Fruit fly (Drosophila melanogaster) whole organism, embryonic: ENCODE results near the gene H2.0.

Source experiments
- Abd-B ChIP-seq: fragments of 200-800 bp; sonication (Bioruptor generic); optimal IDR thresholded peaks from 2 replicates; lab custom pipeline; 2018; ENCODE audit warnings: missing biosample characterization, mild to moderate bottlenecking, missing genetic modification characterization, moderate library complexity
- C15 ChIP-seq: fragments of 200-800 bp; sonication (Bioruptor generic); IDR thresholded peaks from 3 replicates; pipeline ENCODE4 v1.3.6; 2022; ENCODE audit warnings: missing biosample characterization, missing genetic modification characterization
- CG10209 ChIP-seq: fragments of 200-800 bp; sonication (Bioruptor generic); optimal IDR thresholded peaks from 3 replicates; lab custom pipeline; 2017; ENCODE audit warnings: missing biosample characterization, mild to moderate bottlenecking, missing genetic modification characterization, missing genetic modification reagents
- CG11723 ChIP-seq: fragments of 200-800 bp; sonication (Bioruptor generic); optimal IDR thresholded peaks from 2 replicates; lab custom pipeline; 2017; ENCODE audit warnings: missing biosample characterization, mild to moderate bottlenecking, missing genetic modification characterization
- CG1233 ChIP-seq: fragments of 200-800 bp; sonication (Bioruptor generic); optimal IDR thresholded peaks from 4 replicates; lab custom pipeline; 2018; ENCODE audit warnings: missing biosample characterization, mild to moderate bottlenecking, missing genetic modification characterization
- CG12769 ChIP-seq: fragments of 200-800 bp; sonication (Bioruptor generic); optimal IDR thresholded peaks from 2 replicates; lab custom pipeline; 2019; ENCODE audit warnings: missing biosample characterization, mild to moderate bottlenecking, missing genetic modification characterization, moderate library complexity
- CG13894 ChIP-seq: fragments of 200-800 bp; sonication (Bioruptor generic); optimal IDR thresholded peaks from 3 replicates; lab custom pipeline; 2018; ENCODE audit warnings: missing biosample characterization, mild to moderate bottlenecking, missing genetic modification characterization, moderate library complexity
- CG14050 ChIP-seq: fragments of 200-800 bp; sonication (Bioruptor generic); IDR thresholded peaks from 3 replicates; pipeline ENCODE4 v1.3.6; 2022; ENCODE audit warnings: missing biosample characterization, missing genetic modification characterization
- CG15011 ChIP-seq: fragments of 200-800 bp; sonication (Bioruptor generic); optimal IDR thresholded peaks from 3 replicates; lab custom pipeline; 2018; ENCODE audit warnings: missing biosample characterization, mild to moderate bottlenecking, missing genetic modification characterization
- CG16779 ChIP-seq: fragments of 200-800 bp; sonication (Bioruptor generic); IDR thresholded peaks from 2 replicates; pipeline ENCODE4 v1.3.6; 2022; ENCODE audit warnings: missing biosample characterization, missing genetic modification characterization
- CG17328 ChIP-seq: fragments of 200-800 bp; sonication (Bioruptor generic); IDR thresholded peaks from 2 replicates; pipeline ENCODE4 v1.3.6; 2022; ENCODE audit warnings: missing biosample characterization, missing genetic modification characterization
- CG2199 ChIP-seq: fragments of 200-800 bp; sonication (Bioruptor generic); IDR thresholded peaks from 3 replicates; pipeline ENCODE4 v1.3.6; 2022; ENCODE audit warnings: missing biosample characterization, missing genetic modification characterization
- CG34376 ChIP-seq: fragments of 200-800 bp; sonication (Bioruptor generic); optimal IDR thresholded peaks from 2 replicates; lab custom pipeline; 2018; ENCODE audit warnings: missing biosample characterization, mild to moderate bottlenecking, missing genetic modification characterization
- CG4360 ChIP-seq: fragments of 200-800 bp; sonication (Bioruptor generic); IDR thresholded peaks from 2 replicates; pipeline ENCODE4 v1.3.6; 2022; ENCODE audit warnings: missing biosample characterization, missing genetic modification characterization
- CG5180 ChIP-seq: fragments of 200-800 bp; sonication (Bioruptor generic); optimal IDR thresholded peaks from 3 replicates; lab custom pipeline; 2017; ENCODE audit warnings: missing biosample characterization, missing genetic modification characterization, mild to moderate bottlenecking, moderate library complexity, missing genetic modification reagents
- CG7745 ChIP-seq: fragments of 200-800 bp; sonication (Bioruptor generic); optimal IDR thresholded peaks from 2 replicates; lab custom pipeline; 2018; ENCODE audit warnings: missing biosample characterization, mild to moderate bottlenecking, missing genetic modification characterization, moderate library complexity
- CG7963 ChIP-seq: fragments of 200-800 bp; sonication (Bioruptor generic); IDR thresholded peaks from 3 replicates; pipeline ENCODE4 v1.3.6; 2022; ENCODE audit warnings: missing biosample characterization, missing genetic modification characterization; ENCODE audit not compliant: partially characterized antibody
- CG8388 ChIP-seq: fragments of 200-800 bp; sonication (Bioruptor generic); optimal IDR thresholded peaks from 2 replicates; lab custom pipeline; 2019; ENCODE audit warnings: missing biosample characterization, mild to moderate bottlenecking, missing genetic modification characterization, moderate library complexity
- CTCF ChIP-seq: fragments of 200-800 bp; sonication (Bioruptor generic); optimal IDR thresholded peaks from 2 replicates; lab custom pipeline; 2017; ENCODE audit warnings: missing biosample characterization, mild to moderate bottlenecking, missing genetic modification characterization, moderate library complexity
- Dbx ChIP-seq: fragments of 200-800 bp; sonication (Bioruptor generic); IDR thresholded peaks from 3 replicates; pipeline ENCODE4 v1.3.6; 2022; ENCODE audit warnings: missing biosample characterization, missing genetic modification characterization
- Dll ChIP-seq: fragments of 200-800 bp; sonication (Bioruptor generic); IDR thresholded peaks from 4 replicates; pipeline ENCODE4 v1.3.6; 2022; ENCODE audit warnings: missing biosample characterization, missing genetic modification characterization; ENCODE audit not compliant: partially characterized antibody
- HLH3B ChIP-seq: fragments of 200-800 bp; sonication (Bioruptor generic); IDR thresholded peaks from 2 replicates; pipeline ENCODE4 v1.3.6; 2022; ENCODE audit warnings: missing biosample characterization, missing genetic modification characterization
- HLH4C ChIP-seq: fragments of 200-800 bp; sonication (Bioruptor generic); IDR thresholded peaks from 3 replicates; pipeline ENCODE4 v1.3.6; 2022; ENCODE audit warnings: missing biosample characterization, missing genetic modification characterization; ENCODE audit not compliant: partially characterized antibody
- Lpt ChIP-seq: fragments of >200 bp; optimal IDR thresholded peaks from 2 replicates; lab custom pipeline; 2018; ENCODE audit warnings: missing biosample characterization, missing genetic modification characterization
- Mes4 ChIP-seq: fragments of 200-800 bp; sonication (Bioruptor generic); optimal IDR thresholded peaks from 2 replicates; lab custom pipeline; 2016; ENCODE audit warnings: missing biosample characterization, missing genetic modification characterization
- NFAT ChIP-seq: fragments of 200-800 bp; sonication (Bioruptor generic); IDR thresholded peaks from 2 replicates; pipeline ENCODE4 v1.3.6; 2022; ENCODE audit warnings: missing biosample characterization, missing genetic modification characterization
- NfI ChIP-seq: fragments of 200-800 bp; sonication (Bioruptor generic); optimal IDR thresholded peaks from 3 replicates; lab custom pipeline; 2018; ENCODE audit warnings: missing biosample characterization, mild to moderate bottlenecking, missing genetic modification characterization, moderate library complexity
- Pdp1 ChIP-seq, 2 experiments: fragments of 200-800 bp; sonication (Bioruptor generic); optimal IDR thresholded peaks; 3 replicates each; lab custom pipeline; 2016; ENCODE audit warnings: missing biosample characterization in 2 of 2, missing genetic modification characterization in 2 of 2, mild to moderate bottlenecking in 1 of 2, moderate library complexity in 1 of 2
- Rx ChIP-seq: fragments of 200-800 bp; sonication (Bioruptor generic); IDR thresholded peaks from 2 replicates; pipeline ENCODE4 v1.3.6; 2022; ENCODE audit warnings: missing biosample characterization, missing genetic modification characterization
- Ssrp ChIP-seq: fragments of 200-800 bp; sonication (Bioruptor generic); optimal IDR thresholded peaks from 2 replicates; lab custom pipeline; 2018; ENCODE audit warnings: missing biosample characterization, mild to moderate bottlenecking, missing genetic modification characterization, moderate library complexity
- Tbp ChIP-seq: fragments of >200 bp; optimal IDR thresholded peaks from 2 replicates; lab custom pipeline; 2018; ENCODE audit warnings: missing biosample characterization, missing genetic modification characterization
- bigmax ChIP-seq: fragments of 200-800 bp; sonication (Bioruptor generic); optimal IDR thresholded peaks from 2 replicates; lab custom pipeline; 2018; ENCODE audit warnings: missing biosample characterization, mild to moderate bottlenecking, missing genetic modification characterization
- bowl ChIP-seq: fragments of 200-800 bp; sonication (Bioruptor generic); IDR thresholded peaks from 2 replicates; pipeline ENCODE4 v1.3.6; 2022; ENCODE audit warnings: missing biosample characterization, missing genetic modification characterization
- chn ChIP-seq: fragments of 200-800 bp; sonication (Bioruptor generic); optimal IDR thresholded peaks from 2 replicates; lab custom pipeline; 2016; ENCODE audit warnings: missing biosample characterization, missing genetic modification characterization
- crc ChIP-seq: fragments of 200-800 bp; sonication (Bioruptor generic); optimal IDR thresholded peaks from 2 replicates; lab custom pipeline; 2016; ENCODE audit warnings: missing biosample characterization, missing genetic modification characterization
- dmrt99B ChIP-seq: fragments of 200-800 bp; sonication (Bioruptor generic); optimal IDR thresholded peaks from 2 replicates; lab custom pipeline; 2018; ENCODE audit warnings: missing biosample characterization, mild to moderate bottlenecking, missing genetic modification characterization, moderate library complexity
- eve ChIP-seq, 2 experiments: fragments of >200 bp; optimal IDR thresholded peaks; 2 replicates each; lab custom pipeline; 2017; ENCODE audit warnings: missing biosample characterization in 2 of 2, missing genetic modification characterization in 2 of 2
- ewg ChIP-seq: fragments of 200-800 bp; sonication (Bioruptor generic); optimal IDR thresholded peaks from 3 replicates; lab custom pipeline; 2017; ENCODE audit warnings: mild to moderate bottlenecking, missing biosample characterization, missing genetic modification reagents, missing genetic modification characterization
- eyg ChIP-seq: fragments of 200-800 bp; sonication (Bioruptor generic); optimal IDR thresholded peaks from 3 replicates; lab custom pipeline; 2016; ENCODE audit warnings: missing biosample characterization, missing genetic modification characterization
- insv ChIP-seq, 2 experiments: fragments of 200-800 bp; sonication (Bioruptor generic); optimal IDR thresholded peaks; 3 replicates each; lab custom pipeline; 2016 to 2018; ENCODE audit warnings: missing biosample characterization in 2 of 2, missing genetic modification characterization in 2 of 2
- kni ChIP-seq: fragments of 200-800 bp; sonication (Bioruptor generic); optimal IDR thresholded peaks from 3 replicates; lab custom pipeline; 2017; ENCODE audit warnings: mild to moderate bottlenecking, missing biosample characterization, missing genetic modification reagents, missing genetic modification characterization
- lmd ChIP-seq: fragments of 200-800 bp; sonication (Bioruptor generic); IDR thresholded peaks from 2 replicates; pipeline ENCODE4 v1.3.6; 2022; ENCODE audit warnings: missing biosample characterization, missing genetic modification characterization
- pb ChIP-seq: fragments of 200-800 bp; sonication (Bioruptor generic); optimal IDR thresholded peaks from 3 replicates; lab custom pipeline; 2016; ENCODE audit warnings: missing biosample characterization, missing genetic modification characterization
- phol ChIP-seq: fragments of 200-800 bp; sonication (Bioruptor generic); optimal IDR thresholded peaks from 3 replicates; lab custom pipeline; 2018; ENCODE audit warnings: missing biosample characterization, mild to moderate bottlenecking, missing genetic modification characterization, moderate library complexity
- salm ChIP-seq: fragments of 200-800 bp; sonication (Bioruptor generic); optimal IDR thresholded peaks from 2 replicates; lab custom pipeline; 2018; ENCODE audit warnings: missing biosample characterization, mild to moderate bottlenecking, missing genetic modification characterization
- sima ChIP-seq: fragments of 200-800 bp; sonication (Bioruptor generic); optimal IDR thresholded peaks from 2 replicates; lab custom pipeline; 2016; ENCODE audit warnings: missing biosample characterization, missing genetic modification characterization
- sna ChIP-seq: fragments of 200-800 bp; sonication (Bioruptor generic); IDR thresholded peaks from 2 replicates; pipeline ENCODE4 v1.3.6; 2022; ENCODE audit warnings: missing biosample characterization, missing genetic modification characterization; ENCODE audit not compliant: partially characterized antibody
- vnd ChIP-seq: fragments of 200-800 bp; sonication (Bioruptor generic); IDR thresholded peaks from 3 replicates; pipeline ENCODE4 v1.3.6; 2022; ENCODE audit warnings: missing biosample characterization, missing genetic modification characterization; ENCODE audit not compliant: partially characterized antibody
- wdn ChIP-seq: fragments of 200-800 bp; sonication (Bioruptor generic); IDR thresholded peaks from 2 replicates; pipeline ENCODE4 v1.3.6; 2022; ENCODE audit warnings: missing biosample characterization, missing genetic modification characterization

H2.0 gene

DNA sequence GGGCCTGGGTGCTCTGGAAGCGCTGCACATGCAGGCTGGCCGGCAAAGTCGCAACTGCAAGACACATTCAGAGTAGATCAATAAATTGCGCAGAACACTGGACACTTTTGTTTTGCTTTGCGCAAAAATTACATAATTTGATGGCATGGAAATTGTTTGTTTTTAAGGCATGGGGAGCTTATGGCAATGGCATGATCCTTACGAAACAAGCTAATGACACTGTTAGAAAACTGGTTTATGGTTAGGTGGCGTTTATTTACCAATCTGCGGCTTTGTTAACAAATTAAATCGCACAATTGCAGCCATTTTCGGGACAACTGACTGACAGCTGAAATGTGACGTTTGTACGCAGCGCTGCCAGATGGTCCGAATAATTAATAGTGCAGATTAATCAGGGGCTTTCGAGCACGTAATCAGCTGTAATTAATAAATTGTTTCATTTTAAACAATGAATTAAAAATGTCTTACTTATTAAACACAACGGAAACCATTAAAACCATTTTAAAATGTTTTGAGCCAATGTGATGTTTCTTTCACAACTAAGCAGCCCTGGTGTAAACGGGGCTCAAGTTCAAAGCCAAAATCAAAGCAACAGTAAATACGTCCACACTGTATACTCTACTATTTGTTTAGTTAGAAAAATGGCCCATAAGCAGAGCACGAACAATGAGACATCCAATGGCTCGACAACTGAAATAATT, 43.3 kb upstream of the H2.0 start, which contains the start of the genes ND-51 and CG13994 (continued):
- peak; percentile 74 for TF ChIP-seq CG7745
- no peak for TF ChIP-seq dmrt99B
- TF ChIP-seq ewg: peak; percentile 87
- peak; percentile 74 for TF ChIP-seq Rx (GFP tag; lab: Robert Waterston, UW)
- TF ChIP-seq eyg: peak; percentile 76
- TF ChIP-seq salm (tag; lab: Kevin White, UChicago): peak; percentile 35
- peak; percentile 80 for TF ChIP-seq CG8388
- TF ChIP-seq Pdp1 (GFP tag; optimal IDR thresholded peaks at IDR 0.05; lab: Kevin White, UChicago): peak; percentile 90 to 94
- TF ChIP-seq wdn (GFP tag; lab: Robert Waterston, UW): peak; percentile 74
- peak; percentile 42 for TF ChIP-seq CG5180 (GFP tag; lab: Kevin White, UChicago)
- TF ChIP-seq HLH3B: peak; percentile 82
- TF ChIP-seq pb (GFP tag; lab: Kevin White, UChicago): peak; percentile 73
- TF ChIP-seq crc (GFP tag; lab: Kevin White, UChicago): peak; percentile 71
- TF ChIP-seq sima (GFP tag; lab: Kevin White, UChicago): peak; percentile 18
- no peak for TF ChIP-seq HLH4C (GFP tag; lab: Robert Waterston, UW)
- no peak for TF ChIP-seq bigmax (GFP tag; lab: Kevin White, UChicago)
- TF ChIP-seq C15 (GFP tag; lab: Robert Waterston, UW): peak; percentile 68; the same call in 1 of the 3 replicates
- peak; percentile 66 for TF ChIP-seq CG34376 (GFP tag; lab: Kevin White, UChicago)
- TF ChIP-seq NFAT (GFP tag; lab: Robert Waterston, UW): peak; percentile 85
- peak; percentile 95 for TF ChIP-seq phol
- peak; percentile 87 for TF ChIP-seq Dbx (GFP tag; lab: Robert Waterston, UW)
- TF ChIP-seq CG4360: 0 out of 2 replicates have a peak, but pooled peaks have one; percentile 45
- peak; percentile 78 for TF ChIP-seq CG13894 (tag; lab: Kevin White, UChicago)
- TF ChIP-seq chn (GFP tag; lab: Kevin White, UChicago): peak; percentile 63
- peak; percentile 75 for TF ChIP-seq kni (GFP tag; lab: Kevin White, UChicago)
- TF ChIP-seq Dll: peak; percentile 62; the same call in 3 of the 4 replicates
- TF ChIP-seq CG7963 (GFP tag; lab: Robert Waterston, UW): 0 out of 3 replicates have a peak, but pooled peaks have one; percentile 1
- TF ChIP-seq CG17328 (GFP tag; lab: Robert Waterston, UW): peak; percentile 79
- no peak for TF ChIP-seq CG15011 (GFP tag; lab: Kevin White, UChicago)
- peak; percentile 87 for TF ChIP-seq NfI (GFP tag; lab: Kevin White, UChicago)
- TF ChIP-seq CG11723: peak; percentile 75
- TF ChIP-seq sna (GFP tag; lab: Robert Waterston, UW): no peak; the same call in 1 of the 2 replicates
- TF ChIP-seq eve (GFP tag; optimal IDR thresholded peaks at IDR 0.05; lab: Kevin White, UChicago): no peak
- no peak for TF ChIP-seq CG12769 (tag; lab: Kevin White, UChicago)
- TF ChIP-seq Lpt (GFP tag; lab: Kevin White, UChicago): no peak
- peak; percentile 21; the same call in 1 of the 2 replicates for TF ChIP-seq CG16779 (GFP tag; lab: Robert Waterston, UW)
- TF ChIP-seq Mes4: peak; percentile 80
- peak; percentile 64 for TF ChIP-seq CG14050
- peak; percentile 80 for TF ChIP-seq lmd
- peak; percentile 82 for TF ChIP-seq Ssrp (tag; lab: Kevin White, UChicago)
- no peak for TF ChIP-seq Tbp (GFP tag; lab: Kevin White, UChicago)
- 0 out of 3 replicates have a peak, but pooled peaks have one; percentile 76 for TF ChIP-seq CG2199 (GFP tag; lab: Robert Waterston, UW)
- no peak for TF ChIP-seq CTCF (GFP tag; lab: Kevin White, UChicago)
- peak; percentile 63; the same call in 1 of the 2 replicates for TF ChIP-seq bowl (GFP tag; lab: Robert Waterston, UW)
- TF ChIP-seq CG1233 (GFP tag; lab: Kevin White, UChicago): peak; percentile 51
- peak; percentile 71 for TF ChIP-seq CG10209 (GFP tag; lab: Kevin White, UChicago)
- no peak for TF ChIP-seq vnd
- peak; percentile 94 for TF ChIP-seq Abd-B (GFP tag; lab: Kevin White, UChicago)
- TF ChIP-seq insv (GFP tag; optimal IDR thresholded peaks at IDR 0.05; lab: Kevin White, UChicago): peak in 1 of 2 experiments; percentile 68
